Worm (Caenorhabditis elegans) whole organism, L1 larva: ENCODE data around the gene F48C5.2.

ENCODE experiments used
- C04F5.9 ChIP-seq: sonication (generic microtip); optimal IDR thresholded peaks from 2 replicates; lab custom pipeline; 2016; ENCODE audit warnings: missing genetic modification characterization, missing compliant biosample characterization
- Y116A8C.19 ChIP-seq: sonication (generic microtip); optimal IDR thresholded peaks from 2 replicates; lab custom pipeline; 2016; ENCODE audit warnings: missing compliant biosample characterization, missing genetic modification characterization, borderline replicate concordance
- ama-1 ChIP-seq: fragments of 150-350 bp; optimal IDR thresholded peaks from 2 replicates; lab custom pipeline; 2014
- blmp-1 ChIP-seq: fragments of 150-350 bp; optimal IDR thresholded peaks from 2 replicates; lab custom pipeline; 2014; ENCODE audit warnings: missing biosample characterization, missing genetic modification characterization
- ceh-63 ChIP-seq: fragments of 200-800 bp; sonication (Bioruptor generic); optimal IDR thresholded peaks from 2 replicates; lab custom pipeline; 2018; ENCODE audit warnings: mild to moderate bottlenecking, missing genetic modification characterization, missing compliant biosample characterization
- dsc-1 ChIP-seq: sonication (generic microtip); optimal IDR thresholded peaks from 2 replicates; lab custom pipeline; 2016; ENCODE audit warnings: mild to moderate bottlenecking, missing genetic modification characterization, missing compliant biosample characterization
- efl-3 ChIP-seq: fragments of 200-800 bp; sonication (Bioruptor generic); optimal IDR thresholded peaks from 2 replicates; lab custom pipeline; 2018; ENCODE audit warnings: mild to moderate bottlenecking, missing genetic modification characterization, missing compliant biosample characterization
- egl-13 ChIP-seq: sonication (generic microtip); optimal IDR thresholded peaks from 2 replicates; lab custom pipeline; 2016; ENCODE audit warnings: missing genotype, missing genetic modification reagents, missing genetic modification characterization, missing compliant biosample characterization
- elt-2 ChIP-seq: sonication (generic microtip); optimal IDR thresholded peaks from 2 replicates; lab custom pipeline; 2016; ENCODE audit warnings: missing genetic modification characterization, mild to moderate bottlenecking, inconsistent platforms, missing compliant biosample characterization, missing genetic modification reagents
- fkh-10 ChIP-seq: sonication (generic microtip); optimal IDR thresholded peaks from 2 replicates; lab custom pipeline; 2017; ENCODE audit warnings: missing biosample characterization, missing genetic modification reagents, missing genetic modification characterization
- fkh-4 ChIP-seq: sonication (generic microtip); optimal IDR thresholded peaks from 2 replicates; lab custom pipeline; 2016; ENCODE audit warnings: missing compliant biosample characterization, missing genetic modification characterization, borderline replicate concordance
- grh-1 ChIP-seq: fragments of 200-800 bp; sonication (Bioruptor generic); IDR thresholded peaks from 2 replicates; pipeline ENCODE4 v1.3.6; 2022; ENCODE audit warnings: missing genetic modification reagents, missing genetic modification characterization, missing compliant biosample characterization
- hlh-17 ChIP-seq: fragments of 200-800 bp; sonication (Bioruptor generic); optimal IDR thresholded peaks from 2 replicates; lab custom pipeline; 2018; ENCODE audit warnings: missing genetic modification characterization, mild to moderate bottlenecking, missing compliant biosample characterization, moderate library complexity, borderline replicate concordance
- hpl-2 ChIP-seq: fragments of 150-350 bp; optimal IDR thresholded peaks from 2 replicates; lab custom pipeline; 2014; ENCODE audit warnings: missing biosample characterization, missing genetic modification reagents, missing genetic modification characterization
- jun-1 ChIP-seq: fragments of 150-350 bp; optimal IDR thresholded peaks from 2 replicates; lab custom pipeline; 2014; ENCODE audit warnings: missing biosample characterization, missing genetic modification reagents, missing genetic modification characterization
- lin-14 ChIP-seq: fragments of 200-800 bp; sonication (Bioruptor generic); optimal IDR thresholded peaks from 2 replicates; lab custom pipeline; 2018; ENCODE audit warnings: mild to moderate bottlenecking, missing genetic modification characterization, moderate library complexity, missing compliant biosample characterization
- lin-15B ChIP-seq: fragments of 150-350 bp; sonication (generic microtip); optimal IDR thresholded peaks from 3 replicates; lab custom pipeline; 2014; ENCODE audit warnings: missing biosample characterization, missing genetic modification characterization
- mab-9 ChIP-seq: fragments of 200-800 bp; sonication (Bioruptor generic); IDR thresholded peaks from 2 replicates; pipeline ENCODE4 v1.3.6; 2022; ENCODE audit warnings: missing genetic modification reagents, missing genetic modification characterization, missing compliant biosample characterization
- mep-1 ChIP-seq: fragments of 150-350 bp; optimal IDR thresholded peaks from 2 replicates; lab custom pipeline; 2014; ENCODE audit warnings: missing biosample characterization, missing genetic modification characterization
- nhr-12 ChIP-seq: sonication (generic microtip); optimal IDR thresholded peaks from 2 replicates; lab custom pipeline; 2017; ENCODE audit warnings: missing biosample characterization, missing genetic modification characterization
- nhr-237 ChIP-seq: fragments of 150-350 bp; optimal IDR thresholded peaks from 2 replicates; lab custom pipeline; 2014; ENCODE audit warnings: missing biosample characterization, missing genetic modification characterization
- nhr-85 ChIP-seq: sonication (generic microtip); peaks from one replicate; lab custom pipeline; 2016; ENCODE audit warnings: missing genetic modification characterization, inconsistent platforms, missing compliant biosample characterization
- pag-3 ChIP-seq: sonication (generic microtip); optimal IDR thresholded peaks from 2 replicates; lab custom pipeline; 2017; ENCODE audit warnings: missing genetic modification characterization, mild to moderate bottlenecking, missing compliant biosample characterization, antibody characterized with exemption, borderline replicate concordance; ENCODE audit not compliant: insufficient read depth
- rnt-1 ChIP-seq: sonication (generic microtip); optimal IDR thresholded peaks from 2 replicates; lab custom pipeline; 2016; ENCODE audit warnings: mild to moderate bottlenecking, missing genetic modification characterization, moderate library complexity, missing compliant biosample characterization
- snpc-4 ChIP-seq: fragments of 150-350 bp; optimal IDR thresholded peaks from 2 replicates; lab custom pipeline; 2014; ENCODE audit warnings: missing biosample characterization, missing genetic modification characterization
- sox-4 ChIP-seq: sonication (generic microtip); optimal IDR thresholded peaks from 2 replicates; lab custom pipeline; 2016; ENCODE audit warnings: missing genetic modification characterization, missing compliant biosample characterization
- tlp-1 ChIP-seq: fragments of 150-350 bp; optimal IDR thresholded peaks from 2 replicates; lab custom pipeline; 2014; ENCODE audit warnings: missing biosample characterization, missing genetic modification characterization
- unc-30 ChIP-seq: sonication (generic microtip); optimal IDR thresholded peaks from 2 replicates; lab custom pipeline; 2017; ENCODE audit warnings: missing biosample characterization, missing genetic modification characterization
- unc-62 ChIP-seq: fragments of 150-350 bp; optimal IDR thresholded peaks from 2 replicates; lab custom pipeline; 2014; ENCODE audit warnings: missing biosample characterization, missing genetic modification reagents, missing genetic modification characterization
- unc-86 ChIP-seq: sonication (generic microtip); optimal IDR thresholded peaks from 2 replicates; lab custom pipeline; 2016; ENCODE audit warnings: missing genetic modification characterization, missing compliant biosample characterization
- xbp-1 ChIP-seq: sonication (generic microtip); optimal IDR thresholded peaks from 2 replicates; lab custom pipeline; 2016; ENCODE audit warnings: missing genetic modification characterization, missing compliant biosample characterization
- zag-1 ChIP-seq: fragments of 150-350 bp; optimal IDR thresholded peaks from 2 replicates; lab custom pipeline; 2014; ENCODE audit warnings: missing biosample characterization, missing genetic modification characterization
- ztf-4 ChIP-seq: fragments of 150-350 bp; optimal IDR thresholded peaks from 2 replicates; lab custom pipeline; 2014; ENCODE audit warnings: missing biosample characterization, missing genetic modification characterization

F48C5.2 gene

DNA sequence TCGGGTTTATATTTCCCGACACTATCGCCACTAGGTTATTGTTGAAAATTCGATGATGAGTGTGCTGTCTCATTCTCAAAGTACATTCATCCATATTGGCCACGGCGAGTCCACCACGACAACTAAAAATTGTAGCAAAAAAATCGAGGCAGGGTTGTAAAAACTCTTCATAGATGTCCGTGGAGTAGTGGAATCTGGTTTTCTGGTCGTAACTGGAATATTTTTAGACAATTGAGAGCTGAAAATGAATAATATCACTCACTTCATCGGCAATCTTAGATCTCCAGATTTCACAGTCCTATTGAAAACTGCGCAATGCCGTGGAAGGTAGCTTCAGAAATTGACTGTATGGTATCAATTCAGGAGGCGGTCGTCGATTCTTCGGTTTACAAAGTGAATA lies 18.6 kb downstream of the F48C5.2 start:
- TF ChIP-seq rnt-1 (no peak), ceh-63 (GFP tag; lab: Kevin White, UChicago) (no peak), snpc-4 (tag; lab: Kevin White, UChicago) (no peak)

DNA sequence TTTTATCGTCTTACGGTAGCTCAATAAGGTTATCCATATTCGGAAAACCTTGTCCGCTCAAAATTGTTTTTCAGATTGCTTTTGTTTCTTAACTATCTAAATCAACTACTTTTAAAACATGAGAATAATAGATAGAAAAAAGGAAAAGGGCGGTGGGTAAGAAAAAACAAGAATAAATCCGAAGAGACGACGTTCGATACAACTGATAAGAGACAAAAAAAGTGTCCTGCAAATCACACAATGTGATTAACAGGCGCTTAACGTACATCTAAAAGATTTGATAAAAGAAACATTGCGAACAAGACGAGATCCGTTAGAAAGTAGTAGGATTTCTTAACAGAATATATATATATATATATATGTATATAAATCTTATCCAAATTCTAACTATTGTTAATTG lies 20.6 kb downstream of the F48C5.2 start, which contains the start of gene hum-4:
Gene hum-4, minus strand, starts transcription at position 101 of the 400 bp plus-strand sequence.
- no peak for TF ChIP-seq mep-1
- TF ChIP-seq blmp-1 (tag; lab: Kevin White, UChicago) = peak; percentile 10

DNA sequence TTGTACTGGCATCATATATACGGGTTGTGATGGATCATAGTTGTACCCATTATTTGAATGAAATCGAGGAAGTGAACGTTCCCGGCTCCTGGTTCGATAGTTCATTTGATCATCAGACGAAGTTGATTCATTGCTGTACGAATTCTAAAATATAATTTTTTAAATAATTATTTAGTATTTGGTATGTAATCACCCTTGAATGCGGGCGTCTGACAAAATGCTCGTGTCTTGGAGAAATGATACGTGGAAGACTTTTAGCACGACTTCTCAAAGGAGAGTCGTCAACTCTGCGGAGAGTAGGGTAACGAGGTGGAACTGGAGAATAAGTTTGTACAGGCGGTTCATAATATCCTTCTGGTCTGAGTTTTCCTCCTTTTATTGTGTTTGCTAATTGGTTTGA lies 26.6 kb downstream of the F48C5.2 start:
- TF ChIP-seq ztf-4 (tag; lab: Kevin White, UChicago) (no peak), mab-9 (GFP tag; lab: Robert Waterston, UW) (no peak), zag-1 (no peak), fkh-10 (GFP tag; lab: Kevin White, UChicago) (no peak), nhr-237 (tag; lab: Kevin White, UChicago) (no peak), hlh-17 (GFP tag; lab: Kevin White, UChicago) (no peak), unc-62 (GFP tag; lab: Kevin White, UChicago) (no peak), grh-1 (GFP tag; lab: Robert Waterston, UW) (no peak), ama-1 (lab: Kevin White, UChicago) (no peak), hpl-2 (GFP tag; lab: Kevin White, UChicago) (no peak), lin-14 (GFP tag; lab: Kevin White, UChicago) (no peak), efl-3 (GFP tag; lab: Kevin White, UChicago) (no peak), snpc-4 (tag; lab: Kevin White, UChicago) (no peak)

ce11 chrX:11426647-11427046 lies 27.5 kb downstream of the F48C5.2 start:
- TF ChIP-seq unc-30 (tag; lab: Kevin White, UChicago) = no peak
- peak; percentile 59 for TF ChIP-seq elt-2 (tag; lab: Kevin White, UChicago)

ce11 chrX:11419988-11420387 lies 34.1 kb downstream of the F48C5.2 start, which contains the start of gene F46C3.6:
TSS of gene F46C3.6 (minus strand) at chrX:11420074.
- TF ChIP-seq lin-14 (GFP tag; lab: Kevin White, UChicago) (peak; percentile 11), rnt-1 (no peak), sox-4 (tag; lab: Kevin White, UChicago) (no peak), blmp-1 (tag; lab: Kevin White, UChicago) (peak; percentile 42), xbp-1 (no peak), jun-1 (tag; lab: Kevin White, UChicago) (no peak), nhr-85 (tag; lab: Kevin White, UChicago) (peak; percentile 87), C04F5.9 (no peak)

DNA sequence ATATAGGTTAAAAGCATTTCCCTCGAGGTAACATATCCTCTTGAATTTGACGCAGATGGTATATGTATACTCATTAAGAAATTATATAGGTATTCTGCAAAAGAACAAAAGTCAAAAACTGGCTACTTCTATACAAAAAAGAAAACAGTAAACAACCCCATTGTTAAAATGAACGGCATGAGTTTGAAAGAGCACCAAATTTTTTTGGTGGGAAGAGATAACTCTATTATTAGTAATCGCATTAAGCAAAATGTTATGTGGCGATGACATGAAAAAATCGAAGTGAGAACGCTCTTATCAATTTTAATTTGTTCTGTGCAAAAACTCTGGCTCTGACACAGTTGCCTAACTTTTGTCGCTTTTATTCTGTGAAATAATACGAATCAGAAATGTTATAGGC lies 35.5 kb downstream of the F48C5.2 start, which contains the start of gene F46C3.2:
Gene F46C3.2, minus strand, starts transcription at position 101 of the 400 bp plus-strand sequence.
- TF ChIP-seq dsc-1 (no peak), nhr-12 (tag; lab: Kevin White, UChicago) (no peak), unc-86 (tag; lab: Kevin White, UChicago) (no peak), efl-3 (GFP tag; lab: Kevin White, UChicago) (no peak), lin-15B (tag; lab: Kevin White, UChicago) (no peak), egl-13 (tag; lab: Kevin White, UChicago) (no peak), mep-1 (no peak), Y116A8C.19 (tag; lab: Kevin White, UChicago) (no peak), pag-3 (tag; lab: Kevin White, UChicago) (no peak), fkh-4 (no peak), tlp-1 (no peak), elt-2 (tag; lab: Kevin White, UChicago) (no peak)
